Fruit fly (Drosophila melanogaster): ENCODE measurements around the gene Sox21b.

Gene Sox21b

dm6 chr3L:14083283-14083682 is 47.8 kb downstream of the Sox21b start, which contains the start of gene CG8100:
Gene CG8100 (plus strand): TSS chr3L:14083615.
- TF ChIP-seq CG14965 (GFP tag; optimal IDR thresholded peaks at IDR 0.05; ENCODE audit: borderline replicate concordance) = no peak
- TF ChIP-seq gem (tag; optimal IDR thresholded peaks at IDR 0.05) = peak; percentile 3
- peak; percentile 6 for TF ChIP-seq sens (GFP tag)
- TF ChIP-seq corto (GFP tag; optimal IDR thresholded peaks at IDR 0.05) = peak; percentile 65
- peak; percentile 53 for TF ChIP-seq D19A (tag; optimal IDR thresholded peaks at IDR 0.05)
- TF ChIP-seq lbe (GFP tag; optimal IDR thresholded peaks at IDR 0.05) = peak; percentile 7
- TF ChIP-seq CG12299 (tag; optimal IDR thresholded peaks at IDR 0.05) = no peak
- no peak for TF ChIP-seq da (GFP tag; optimal IDR thresholded peaks at IDR 0.05)
- no peak for TF ChIP-seq lab (GFP tag; optimal IDR thresholded peaks at IDR 0.05)

- TF ChIP-seq Gug (GFP tag; IDR thresholded peaks at IDR 0.05) (no peak), CG11696 (GFP tag; IDR thresholded peaks at IDR 0.05) (peak; percentile 28; the same call in 1 of the 2 replicates)
Observed at dm6 chr3L:14079224-14079623, 51.9 kb downstream of the Sox21b start.

- no peak for TF ChIP-seq B-H2 (GFP tag; optimal IDR thresholded peaks at IDR 0.05)
- peak; percentile 55 for TF ChIP-seq sens (GFP tag)
Observed at dm6 chr3L:14078227-14078626, 52.9 kb downstream of the Sox21b start.

dm6 chr3L:14076559-14076958 is 54.6 kb downstream of the Sox21b start:
- TF ChIP-seq H15 (GFP tag; IDR thresholded peaks at IDR 0.05) (no peak), zen (tag; optimal IDR thresholded peaks at IDR 0.05) (peak; percentile 13), CG33557 (GFP tag; optimal IDR thresholded peaks at IDR 0.05) (no peak), prd (optimal IDR thresholded peaks at IDR 0.05) (no peak), prd (GFP tag; IDR thresholded peaks at IDR 0.05) (peak; percentile 7; the same call in 1 of the 3 replicates), Oli (tag; optimal IDR thresholded peaks at IDR 0.05) (no peak), CG10654 (GFP tag; optimal IDR thresholded peaks at IDR 0.05) (no peak), CG15479 (GFP tag; optimal IDR thresholded peaks at IDR 0.05) (peak; percentile 90), cad (GFP tag; optimal IDR thresholded peaks at IDR 0.05) (peak; percentile 82), CG3726 (GFP tag; IDR thresholded peaks at IDR 0.05) (0 out of 3 replicates have a peak, but pooled peaks have one; percentile 15), CG1024 (GFP tag; IDR thresholded peaks at IDR 0.05) (no peak), vfl (GFP tag; optimal IDR thresholded peaks at IDR 0.05) (no peak), insv (GFP tag; optimal IDR thresholded peaks at IDR 0.05) (peak in 1 of 2 experiments; percentile 47), vvl (GFP tag; IDR thresholded peaks at IDR 0.05) (peak; percentile 56), dmrt99B (tag; optimal IDR thresholded peaks at IDR 0.05) (no peak), kni (GFP tag; optimal IDR thresholded peaks at IDR 0.05) (peak; percentile 74), D (optimal IDR thresholded peaks at IDR 0.05) (peak; percentile 29), D (GFP tag; optimal IDR thresholded peaks at IDR 0.05) (no peak), tll (GFP tag; optimal IDR thresholded peaks at IDR 0.05) (peak in 1 of 2 experiments; percentile 75), Elba2 (GFP tag; optimal IDR thresholded peaks at IDR 0.05) (peak; percentile 10), CG2120 (GFP tag; optimal IDR thresholded peaks at IDR 0.05) (no peak)

dm6 chr3L:14075472-14075871 is 55.7 kb downstream of the Sox21b start, which contains the start of gene btl:
Gene btl (plus strand): TSS chr3L:14075772.
- TF ChIP-seq Sox100B (GFP tag; optimal IDR thresholded peaks at IDR 0.05) = no peak
- TF ChIP-seq prd (optimal IDR thresholded peaks at IDR 0.05) = no peak
- TF ChIP-seq prd (GFP tag; IDR thresholded peaks at IDR 0.05) = no peak
- TF ChIP-seq HLHmδ (GFP tag; optimal IDR thresholded peaks at IDR 0.05) = no peak
